Worm (Caenorhabditis elegans): ENCODE data around the gene Y116A8C.40.

Y116A8C.40 gene

DNA sequence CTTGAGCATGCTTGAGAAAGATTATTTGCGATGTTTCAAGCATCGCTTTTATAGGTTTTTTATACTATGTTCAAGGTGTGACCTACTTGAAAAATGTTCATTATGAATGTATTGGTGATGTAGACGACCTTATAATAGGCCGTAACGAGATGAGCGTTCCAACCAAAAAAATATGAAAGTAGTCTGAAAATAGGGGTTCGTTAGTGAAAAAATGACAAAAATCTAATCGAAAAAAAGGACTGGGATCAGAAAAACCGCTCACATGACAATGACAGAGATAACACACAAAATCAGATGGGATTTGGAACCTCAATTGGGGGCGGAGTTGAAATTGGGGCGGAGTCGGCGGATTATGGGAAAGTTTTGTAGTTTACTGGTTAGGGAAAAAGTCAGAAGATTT, at the start of gene Y116A8C.40:
Gene Y116A8C.40, minus strand, starts transcription at position 101 of the 400 bp plus-strand sequence.
- no peak for TF ChIP-seq ztf-6 (GFP tag; IDR thresholded peaks at IDR 0.05)
- no peak for TF ChIP-seq him-1 (tag; optimal IDR thresholded peaks at IDR 0.05)
- no peak for TF ChIP-seq Y79H2A.3 (GFP tag; conservative IDR thresholded peaks at IDR 0.05)
- no peak for TF ChIP-seq dpl-1 (GFP tag; optimal IDR thresholded peaks at IDR 0.05)
- TF ChIP-seq ccch-3 (GFP tag; optimal IDR thresholded peaks at IDR 0.05): no peak
- TF ChIP-seq hlh-26 (GFP tag; conservative IDR thresholded peaks at IDR 0.05): no peak
- TF ChIP-seq madf-10 (tag; optimal IDR thresholded peaks at IDR 0.05): no peak
- no peak for TF ChIP-seq B0035.1 (tag; optimal IDR thresholded peaks at IDR 0.05)
- TF ChIP-seq ztf-25 (GFP tag; IDR thresholded peaks at IDR 0.05): no peak
- no peak for TF ChIP-seq nhr-90 (tag; optimal IDR thresholded peaks at IDR 0.05)
- no peak for TF ChIP-seq egl-18 (GFP tag; IDR thresholded peaks at IDR 0.05)
- TF ChIP-seq D2030.7 (GFP tag; IDR thresholded peaks at IDR 0.05): no peak
- TF ChIP-seq rcor-1 (GFP tag; IDR thresholded peaks at IDR 0.05): no peak
- TF ChIP-seq K11D2.4 (GFP tag; IDR thresholded peaks at IDR 0.05): no peak

- TF ChIP-seq ccch-3 (GFP tag; optimal IDR thresholded peaks at IDR 0.05) (no peak), tbp1 (GFP tag; optimal IDR thresholded peaks at IDR 0.05) (no peak), ztf-28 (GFP tag; IDR thresholded peaks at IDR 0.05) (no peak), efl-1 (GFP tag; optimal IDR thresholded peaks at IDR 0.05) (no peak), hlh-12 (tag; optimal IDR thresholded peaks at IDR 0.05) (no peak), ceh-58 (GFP tag; IDR thresholded peaks at IDR 0.05) (no peak), snpc-1.1 (tag; optimal IDR thresholded peaks at IDR 0.05; ENCODE audit: insufficient read depth) (no peak), ztf-22 (GFP tag; optimal IDR thresholded peaks at IDR 0.05) (no peak)
Observed at ce11 chrIV:17199706-17200105, 48.9 kb upstream of the Y116A8C.40 start.

DNA sequence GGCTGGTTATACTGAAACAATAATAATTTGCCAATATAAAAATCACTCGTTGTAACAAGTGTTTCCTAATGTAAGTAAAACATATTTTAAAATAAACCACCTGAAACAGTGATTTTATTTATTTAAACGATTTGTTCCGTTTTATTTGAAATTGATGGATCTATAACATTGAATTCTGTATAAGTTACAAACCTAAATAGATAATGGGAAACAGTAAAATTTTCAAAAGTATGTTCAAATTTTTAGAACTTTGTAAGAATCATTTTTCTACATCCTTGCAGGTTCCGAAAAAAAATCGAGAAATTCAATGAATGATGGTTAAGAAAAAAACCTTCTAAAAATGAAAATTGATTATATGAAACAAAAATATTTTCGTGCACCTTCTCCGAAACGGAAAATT, 42.7 kb upstream of the Y116A8C.40 start:
- no peak for TF ChIP-seq F57C9.4 (tag; optimal IDR thresholded peaks at IDR 0.05)
- TF ChIP-seq mes-4 (tag; optimal IDR thresholded peaks at IDR 0.05): no peak
- no peak for TF ChIP-seq K12H6.12 (tag; optimal IDR thresholded peaks at IDR 0.05)
- TF ChIP-seq die-1 (tag; optimal IDR thresholded peaks at IDR 0.05): no peak
- TF ChIP-seq B0261.1 (tag; optimal IDR thresholded peaks at IDR 0.05): no peak
- no peak for TF ChIP-seq ama-1 (optimal IDR thresholded peaks at IDR 0.05)
- TF ChIP-seq ama-1 (GFP tag; optimal IDR thresholded peaks at IDR 0.05): no peak
- no peak for TF ChIP-seq snpc-4 (GFP tag; optimal IDR thresholded peaks at IDR 0.05)
- TF ChIP-seq snpc-4 (tag; optimal IDR thresholded peaks at IDR 0.05): peak in 2 of 4 experiments; percentile 51 to 62
- no peak for TF ChIP-seq F23B12.7 (tag; optimal IDR thresholded peaks at IDR 0.05; ENCODE audit: insufficient read depth)

- no peak for TF ChIP-seq snpc-1.1 (tag; optimal IDR thresholded peaks at IDR 0.05; ENCODE audit: insufficient read depth)
Observed at ce11 chrIV:17191791-17192190, 41.0 kb upstream of the Y116A8C.40 start, which contains the start of gene flp-17. Gene flp-17, minus strand, starts transcription at chrIV:17191891.

- TF ChIP-seq rpc-1 (optimal IDR thresholded peaks at IDR 0.05) (peak; percentile 26), rpc-1 (tag; optimal IDR thresholded peaks at IDR 0.05) (peak; percentile 63), tbp1 (GFP tag; optimal IDR thresholded peaks at IDR 0.05) (peak; percentile 59), snpc-3.4 (tag; optimal IDR thresholded peaks at IDR 0.05) (no peak), snpc-4 (GFP tag; optimal IDR thresholded peaks at IDR 0.05) (no peak), snpc-4 (tag; optimal IDR thresholded peaks at IDR 0.05) (peak in 3 of 4 experiments; percentile 49 to 69 (median 67)), mcd-1 (GFP tag; IDR thresholded peaks at IDR 0.05) (no peak), F55B11.4 (tag; optimal IDR thresholded peaks at IDR 0.05; ENCODE audit: borderline replicate concordance, insufficient read depth) (no peak), fkh-3 (tag; optimal IDR thresholded peaks at IDR 0.05) (no peak)
Observed at ce11 chrIV:17189193-17189592, 38.4 kb upstream of the Y116A8C.40 start.

All from whole organism, young adult.